Worm (Caenorhabditis elegans) whole organism, young adult: ENCODE measurements around the gene sec-16A.2.
"Not testable (repeated sequence)": the region's sequence is repeated elsewhere in the genome, so short reads cannot be mapped to it uniquely, and the experiment has no call there.

Experiments used
- B0019.2 ChIP-seq: fragments of 200-800 bp; sonication (Bioruptor generic); conservative IDR thresholded peaks from 2 replicates; pipeline ENCODE4 v1.3.6; 2022; ENCODE audit warnings: missing genetic modification reagents, missing genetic modification characterization, missing compliant biosample characterization
- B0261.1 ChIP-seq: sonication (generic microtip); optimal IDR thresholded peaks from 2 replicates; lab custom pipeline; 2016; ENCODE audit warnings: mild to moderate bottlenecking, missing genetic modification characterization, moderate library complexity, missing compliant biosample characterization
- D2030.7 ChIP-seq: fragments of 200-800 bp; sonication (Bioruptor generic); IDR thresholded peaks from 2 replicates; pipeline ENCODE4 v1.3.6; 2022; ENCODE audit warnings: missing genetic modification reagents, missing genetic modification characterization, missing compliant biosample characterization
- F22D6.2 ChIP-seq: sonication (generic microtip); optimal IDR thresholded peaks from 2 replicates; lab custom pipeline; 2016; ENCODE audit warnings: mild to moderate bottlenecking, missing genetic modification characterization, missing compliant biosample characterization
- F52B5.7 ChIP-seq: sonication (generic microtip); optimal IDR thresholded peaks from 2 replicates; lab custom pipeline; 2016; ENCODE audit warnings: mild to moderate bottlenecking, missing genetic modification characterization, missing compliant biosample characterization
- F55B11.4 ChIP-seq: sonication (generic microtip); optimal IDR thresholded peaks from 2 replicates; lab custom pipeline; 2016; ENCODE audit warnings: missing compliant biosample characterization, missing genetic modification characterization, borderline replicate concordance; ENCODE audit not compliant: insufficient read depth
- F57A8.1 ChIP-seq: fragments of 200-800 bp; sonication (Bioruptor generic); optimal IDR thresholded peaks from 2 replicates; lab custom pipeline; 2018; ENCODE audit warnings: mild to moderate bottlenecking, missing genetic modification characterization, moderate library complexity, missing compliant biosample characterization
- F57C9.4 ChIP-seq: sonication (generic microtip); optimal IDR thresholded peaks from 2 replicates; lab custom pipeline; 2017; ENCODE audit warnings: mild to moderate bottlenecking, missing genetic modification characterization, missing compliant biosample characterization
- T26A5.8 ChIP-seq: sonication (generic microtip); optimal IDR thresholded peaks from 2 replicates; lab custom pipeline; 2016; ENCODE audit warnings: missing genetic modification characterization, missing compliant biosample characterization
- Y79H2A.3 ChIP-seq: fragments of 200-800 bp; sonication (Bioruptor generic); conservative IDR thresholded peaks from 2 replicates; pipeline ENCODE4 v1.3.6; 2022; ENCODE audit warnings: missing genetic modification reagents, missing genetic modification characterization, missing compliant biosample characterization
- akir-1 ChIP-seq: fragments of 200-800 bp; sonication (Bioruptor generic); optimal IDR thresholded peaks from 2 replicates; lab custom pipeline; 2018; ENCODE audit warnings: mild to moderate bottlenecking, missing genetic modification characterization, moderate library complexity, missing compliant biosample characterization
- bed-1 ChIP-seq: fragments of 200-800 bp; sonication (Bioruptor generic); IDR thresholded peaks from 2 replicates; pipeline ENCODE4 v1.3.6; 2022; ENCODE audit warnings: missing genetic modification reagents, missing genetic modification characterization, missing compliant biosample characterization
- cebp-1 ChIP-seq, 2 experiments: fragments of 200-800 bp in 1 of 2; sonication (Bioruptor generic) in 1 of 2; sonication (generic microtip) in 1 of 2; IDR thresholded peaks in 1 of 2; optimal IDR thresholded peaks in 1 of 2; 2 replicates each; pipeline versions ENCODE4 v1.3.6 to Lab custom; 2017 to 2022; ENCODE audit warnings: missing compliant biosample characterization in 2 of 2, missing genetic modification characterization in 2 of 2, mild to moderate bottlenecking in 1 of 2, missing genetic modification reagents in 1 of 2, moderate library complexity in 1 of 2
- ceh-79 ChIP-seq: sonication (generic microtip); optimal IDR thresholded peaks from 2 replicates; lab custom pipeline; 2017; ENCODE audit warnings: mild to moderate bottlenecking, missing genetic modification characterization, missing compliant biosample characterization
- hlh-26 ChIP-seq: fragments of 200-800 bp; sonication (Bioruptor generic); conservative IDR thresholded peaks from 2 replicates; pipeline ENCODE4 v1.3.6; 2022; ENCODE audit warnings: missing genetic modification reagents, missing genetic modification characterization, missing compliant biosample characterization
- hrde-1 ChIP-seq: sonication (generic microtip); optimal IDR thresholded peaks from 2 replicates; lab custom pipeline; 2016; ENCODE audit warnings: missing genetic modification characterization, mild to moderate bottlenecking, missing compliant biosample characterization, moderate library complexity, missing genotype, missing genetic modification reagents, borderline replicate concordance
- lin-40 ChIP-seq: sonication (generic microtip); optimal IDR thresholded peaks from 2 replicates; lab custom pipeline; 2016; ENCODE audit warnings: missing genetic modification characterization, mild to moderate bottlenecking, missing compliant biosample characterization, missing genotype, missing genetic modification reagents
- lir-1 ChIP-seq: fragments of 200-800 bp; sonication (Bioruptor generic); conservative IDR thresholded peaks from 2 replicates; pipeline ENCODE4 v1.3.6; 2022; ENCODE audit warnings: missing genetic modification reagents, missing genetic modification characterization, missing compliant biosample characterization
- madf-10 ChIP-seq: sonication (generic microtip); optimal IDR thresholded peaks from 2 replicates; lab custom pipeline; 2016; ENCODE audit warnings: mild to moderate bottlenecking, missing genetic modification characterization, missing compliant biosample characterization
- madf-6 ChIP-seq: fragments of 200-800 bp; sonication (Bioruptor generic); IDR thresholded peaks from 2 replicates; pipeline ENCODE4 v1.3.6; 2022; ENCODE audit warnings: missing genetic modification reagents, missing genetic modification characterization, missing compliant biosample characterization
- mcd-1 ChIP-seq: fragments of 200-800 bp; sonication (Bioruptor generic); IDR thresholded peaks from 2 replicates; pipeline ENCODE4 v1.3.6; 2022; ENCODE audit warnings: missing genetic modification reagents, missing genetic modification characterization, missing compliant biosample characterization
- mel-28 ChIP-seq: sonication (generic microtip); optimal IDR thresholded peaks from 2 replicates; lab custom pipeline; 2016; ENCODE audit warnings: borderline replicate concordance, mild to moderate bottlenecking, missing genetic modification characterization, missing compliant biosample characterization
- mes-4 ChIP-seq: sonication (generic microtip); optimal IDR thresholded peaks from 2 replicates; lab custom pipeline; 2016; ENCODE audit warnings: missing genotype, missing genetic modification characterization, missing compliant biosample characterization
- nfya-2 ChIP-seq: fragments of 200-800 bp; sonication (Bioruptor generic); IDR thresholded peaks from 2 replicates; pipeline ENCODE4 v1.3.6; 2022; ENCODE audit warnings: missing genetic modification reagents, missing genetic modification characterization, missing compliant biosample characterization
- nhr-27 ChIP-seq: fragments of 200-800 bp; sonication (Bioruptor generic); optimal IDR thresholded peaks from 2 replicates; lab custom pipeline; 2018; ENCODE audit warnings: mild to moderate bottlenecking, missing genetic modification characterization, moderate library complexity, missing compliant biosample characterization
- nhr-80 ChIP-seq: sonication (generic microtip); optimal IDR thresholded peaks from 2 replicates; lab custom pipeline; 2016; ENCODE audit warnings: missing genetic modification characterization, missing compliant biosample characterization
- nhr-90 ChIP-seq: sonication (generic microtip); optimal IDR thresholded peaks from 2 replicates; lab custom pipeline; 2016; ENCODE audit warnings: missing genotype, mild to moderate bottlenecking, missing genetic modification characterization, missing compliant biosample characterization
- pbrm-1 ChIP-seq: fragments of 200-800 bp; sonication (Bioruptor generic); IDR thresholded peaks from 2 replicates; pipeline ENCODE4 v1.3.6; 2022; ENCODE audit warnings: missing genetic modification reagents, missing genetic modification characterization, missing compliant biosample characterization
- rcor-1 ChIP-seq: fragments of 200-800 bp; sonication (Bioruptor generic); IDR thresholded peaks from 2 replicates; pipeline ENCODE4 v1.3.6; 2022; ENCODE audit warnings: missing genetic modification reagents, missing genetic modification characterization, missing compliant biosample characterization
- rec-8 ChIP-seq, 2 experiments: sonication (generic microtip); optimal IDR thresholded peaks; 2 replicates each; lab custom pipeline; 2016; ENCODE audit warnings: mild to moderate bottlenecking in 2 of 2, missing genetic modification characterization in 2 of 2, missing genetic modification reagents in 2 of 2, missing genotype in 2 of 2, missing biosample characterization in 1 of 2, missing compliant biosample characterization in 1 of 2, moderate library complexity in 1 of 2
- sea-2 ChIP-seq: fragments of 200-800 bp; sonication (Bioruptor generic); IDR thresholded peaks from 2 replicates; pipeline ENCODE4 v1.3.6; 2022; ENCODE audit warnings: missing genetic modification characterization, missing compliant biosample characterization
- snpc-1.1 ChIP-seq: sonication (generic microtip); optimal IDR thresholded peaks from 2 replicates; lab custom pipeline; 2017; ENCODE audit warnings: missing genetic modification characterization, mild to moderate bottlenecking, missing compliant biosample characterization, antibody characterized with exemption, moderate library complexity, missing genotype, missing genetic modification reagents; ENCODE audit not compliant: insufficient read depth
- snpc-3.4 ChIP-seq: sonication (generic microtip); optimal IDR thresholded peaks from 2 replicates; lab custom pipeline; 2017; ENCODE audit warnings: missing genetic modification characterization, mild to moderate bottlenecking, missing compliant biosample characterization, antibody characterized with exemption, moderate library complexity, missing genotype, missing genetic modification reagents
- tlf-1 ChIP-seq: fragments of 200-800 bp; sonication (Bioruptor generic); optimal IDR thresholded peaks from 2 replicates; lab custom pipeline; 2018; ENCODE audit warnings: mild to moderate bottlenecking, missing genetic modification characterization, missing compliant biosample characterization
- ztf-22 ChIP-seq: fragments of 200-800 bp; sonication (Bioruptor generic); optimal IDR thresholded peaks from 2 replicates; lab custom pipeline; 2018; ENCODE audit warnings: mild to moderate bottlenecking, missing genetic modification characterization, moderate library complexity, missing compliant biosample characterization
- ztf-3 ChIP-seq: fragments of 200-800 bp; sonication (Bioruptor generic); optimal IDR thresholded peaks from 2 replicates; lab custom pipeline; 2018; ENCODE audit warnings: mild to moderate bottlenecking, missing genetic modification characterization, missing compliant biosample characterization

Gene sec-16A.2

ce11 chrX:8311590-8311989 lies 24.5 kb downstream of the sec-16A.2 start:
- TF ChIP-seq rec-8 (tag; optimal IDR thresholded peaks at IDR 0.05; lab: Kevin White, UChicago) (no peak), ceh-79 (tag; lab: Kevin White, UChicago) (no peak), lin-40 (tag; lab: Kevin White, UChicago) (no peak), F57C9.4 (tag; lab: Kevin White, UChicago) (no peak), madf-10 (tag; lab: Kevin White, UChicago) (no peak), mcd-1 (GFP tag; lab: Robert Waterston, UW) (no peak), F55B11.4 (no peak), snpc-1.1 (tag; lab: Kevin White, UChicago) (no peak), F22D6.2 (tag; lab: Kevin White, UChicago) (no peak), rcor-1 (no peak), mel-28 (tag; lab: Kevin White, UChicago) (no peak), ztf-22 (GFP tag; lab: Kevin White, UChicago) (no peak), akir-1 (no peak), nhr-80 (tag; lab: Kevin White, UChicago) (no peak), Y79H2A.3 (GFP tag; lab: Robert Waterston, UW) (no peak), tlf-1 (GFP tag; lab: Kevin White, UChicago) (no peak), nhr-27 (no peak), sea-2 (no peak), lir-1 (no peak)

ce11 chrX:8318950-8319349 lies 31.9 kb downstream of the sec-16A.2 start, which contains the start of gene srh-11:
Gene srh-11 (minus strand): TSS chrX:8319050.
- TF ChIP-seq bed-1 (GFP tag; lab: Robert Waterston, UW) = no peak
- TF ChIP-seq rec-8 (tag; optimal IDR thresholded peaks at IDR 0.05; lab: Kevin White, UChicago) = no peak
- no peak for TF ChIP-seq mes-4 (tag; lab: Kevin White, UChicago)
- TF ChIP-seq, all 124 proteins: peak for 0

- TF ChIP-seq F57A8.1 (GFP tag; lab: Kevin White, UChicago) (no peak), cebp-1 (GFP tag; IDR thresholded peaks at IDR 0.05; lab: Robert Waterston, UW) (no peak), cebp-1 (tag; optimal IDR thresholded peaks at IDR 0.05; lab: Kevin White, UChicago) (no peak), D2030.7 (GFP tag; lab: Robert Waterston, UW) (no peak), B0019.2 (GFP tag; lab: Robert Waterston, UW) (no peak), nhr-80 (tag; lab: Kevin White, UChicago) (no peak), hrde-1 (tag; lab: Kevin White, UChicago) (no peak), pbrm-1 (GFP tag; lab: Robert Waterston, UW) (no peak), B0261.1 (no peak), madf-6 (no peak), T26A5.8 (no peak), mel-28 (tag; lab: Kevin White, UChicago) (no peak), hlh-26 (GFP tag; lab: Robert Waterston, UW) (no peak), nfya-2 (no peak), mcd-1 (GFP tag; lab: Robert Waterston, UW) (no peak), snpc-3.4 (tag; lab: Kevin White, UChicago) (no peak)
Observed at ce11 chrX:8320889-8321288, 33.8 kb downstream of the sec-16A.2 start, which contains the start of gene pqn-57. Gene pqn-57 (minus strand): TSS chrX:8320989.

ce11 chrX:8321811-8322210 lies 34.8 kb downstream of the sec-16A.2 start, which contains the start of gene abu-9:
Gene abu-9 (plus strand): TSS chrX:8322111.
- not testable (repeated sequence) for TF ChIP-seq ztf-3; nhr-90 (tag; lab: Kevin White, UChicago); F52B5.7 (tag; lab: Kevin White, UChicago)
